Fruit fly (Drosophila melanogaster) whole organism, embryonic: ENCODE results near the gene CG32462.
A peak's percentile ranks its signal among the peaks of the same experiment; 100 is the strongest.

ENCODE experiments used
- Blimp-1 ChIP-seq: fragments of 200-800 bp; sonication (Bioruptor generic); optimal IDR thresholded peaks from 3 replicates; lab custom pipeline; 2018; ENCODE audit warnings: missing biosample characterization, missing genetic modification characterization, mild to moderate bottlenecking, moderate library complexity, missing genetic modification reagents
- CG10267 ChIP-seq: fragments of 200-800 bp; sonication (Bioruptor generic); optimal IDR thresholded peaks from 2 replicates; lab custom pipeline; 2018; ENCODE audit warnings: missing biosample characterization, mild to moderate bottlenecking, missing genetic modification characterization, moderate library complexity
- CG10979 ChIP-seq: fragments of 200-800 bp; sonication (Bioruptor generic); optimal IDR thresholded peaks from 2 replicates; lab custom pipeline; 2018; ENCODE audit warnings: missing biosample characterization, mild to moderate bottlenecking, missing genetic modification characterization, moderate library complexity
- CG11504 ChIP-seq: fragments of 200-800 bp; sonication (Bioruptor generic); optimal IDR thresholded peaks from 3 replicates; lab custom pipeline; 2019; ENCODE audit warnings: missing biosample characterization, mild to moderate bottlenecking, missing genetic modification characterization, moderate library complexity
- CG12391 ChIP-seq: fragments of 200-800 bp; sonication (Bioruptor generic); optimal IDR thresholded peaks from 3 replicates; lab custom pipeline; 2018; ENCODE audit warnings: missing biosample characterization, mild to moderate bottlenecking, missing genetic modification characterization, moderate library complexity
- CG12769 ChIP-seq: fragments of 200-800 bp; sonication (Bioruptor generic); optimal IDR thresholded peaks from 2 replicates; lab custom pipeline; 2019; ENCODE audit warnings: missing biosample characterization, mild to moderate bottlenecking, missing genetic modification characterization, moderate library complexity
- CG13894 ChIP-seq: fragments of 200-800 bp; sonication (Bioruptor generic); optimal IDR thresholded peaks from 3 replicates; lab custom pipeline; 2018; ENCODE audit warnings: missing biosample characterization, mild to moderate bottlenecking, missing genetic modification characterization, moderate library complexity
- CG16779 ChIP-seq: fragments of 200-800 bp; sonication (Bioruptor generic); IDR thresholded peaks from 2 replicates; pipeline ENCODE4 v1.3.6; 2022; ENCODE audit warnings: missing biosample characterization, missing genetic modification characterization
- CG17359 ChIP-seq: fragments of 200-800 bp; sonication (Bioruptor generic); optimal IDR thresholded peaks from 3 replicates; lab custom pipeline; 2018; ENCODE audit warnings: missing biosample characterization, mild to moderate bottlenecking, missing genetic modification characterization, moderate library complexity
- CG17829 ChIP-seq: fragments of 200-800 bp; optimal IDR thresholded peaks from 2 replicates; lab custom pipeline; 2019; ENCODE audit warnings: missing biosample characterization, mild to moderate bottlenecking, missing genetic modification characterization, moderate library complexity
- CG31224 ChIP-seq: fragments of 200-800 bp; sonication (Bioruptor generic); IDR thresholded peaks from 2 replicates; pipeline ENCODE4 v1.3.6; 2022; ENCODE audit warnings: missing biosample characterization, missing genetic modification characterization
- CG31441 ChIP-seq: fragments of 200-800 bp; sonication (Bioruptor generic); IDR thresholded peaks from 2 replicates; pipeline ENCODE4 v1.3.6; 2022; ENCODE audit warnings: missing biosample characterization, missing genetic modification characterization
- CG7839 ChIP-seq: fragments of 200-800 bp; sonication (Bioruptor generic); optimal IDR thresholded peaks from 3 replicates; lab custom pipeline; 2018; ENCODE audit warnings: missing biosample characterization, mild to moderate bottlenecking, missing genetic modification characterization, moderate library complexity
- CG8089 ChIP-seq: fragments of 200-800 bp; sonication (Bioruptor generic); optimal IDR thresholded peaks from 3 replicates; lab custom pipeline; 2016; ENCODE audit warnings: missing biosample characterization, missing genetic modification characterization
- CG8924 ChIP-seq: fragments of 200-800 bp; optimal IDR thresholded peaks from 3 replicates; lab custom pipeline; 2019; ENCODE audit warnings: missing biosample characterization, mild to moderate bottlenecking, missing genetic modification characterization, moderate library complexity
- CG9437 ChIP-seq: fragments of 200-800 bp; sonication (Bioruptor generic); optimal IDR thresholded peaks from 2 replicates; lab custom pipeline; 2018; ENCODE audit warnings: missing biosample characterization, mild to moderate bottlenecking, missing genetic modification characterization
- CG9797 ChIP-seq: fragments of 200-800 bp; sonication (Bioruptor generic); optimal IDR thresholded peaks from 3 replicates; lab custom pipeline; 2018; ENCODE audit warnings: missing biosample characterization, mild to moderate bottlenecking, missing genetic modification characterization
- Chrac-16 ChIP-seq: fragments of 200-800 bp; sonication (Bioruptor generic); optimal IDR thresholded peaks from 3 replicates; lab custom pipeline; 2016; ENCODE audit warnings: missing biosample characterization, missing genetic modification characterization
- CoRest ChIP-seq: fragments of 200-800 bp; sonication (Bioruptor generic); optimal IDR thresholded peaks from 3 replicates; lab custom pipeline; 2018; ENCODE audit warnings: missing biosample characterization, mild to moderate bottlenecking, missing genetic modification characterization, moderate library complexity
- Ets65A ChIP-seq: fragments of 200-800 bp; sonication (Bioruptor generic); peaks from one replicate; lab custom pipeline; 2016; ENCODE audit warnings: missing biosample characterization, missing genetic modification characterization
- Hmx ChIP-seq: fragments of 200-800 bp; sonication (Bioruptor generic); optimal IDR thresholded peaks from 2 replicates; lab custom pipeline; 2016; ENCODE audit warnings: missing biosample characterization, missing genetic modification characterization
- Hr51 ChIP-seq, 2 experiments: fragments of 200-800 bp; sonication (Bioruptor generic); optimal IDR thresholded peaks; 2 replicates in 1 of 2; 3 replicates in 1 of 2; lab custom pipeline; 2016 to 2018; ENCODE audit warnings: missing biosample characterization in 2 of 2, missing genetic modification characterization in 2 of 2, mild to moderate bottlenecking in 1 of 2, moderate library complexity in 1 of 2
- Med ChIP-seq: fragments of 200-800 bp; sonication (Bioruptor generic); peaks from one replicate; lab custom pipeline; 2016; ENCODE audit warnings: missing biosample characterization, missing genetic modification characterization, mild to moderate bottlenecking, inconsistent platforms, moderate library complexity
- PHDP ChIP-seq: fragments of 200-800 bp; sonication (Bioruptor generic); optimal IDR thresholded peaks from 3 replicates; lab custom pipeline; 2018; ENCODE audit warnings: missing biosample characterization, mild to moderate bottlenecking, missing genetic modification characterization, moderate library complexity
- Ravus ChIP-seq: fragments of 200-800 bp; sonication (Bioruptor generic); IDR thresholded peaks from 2 replicates; pipeline ENCODE4 v1.3.6; 2022; ENCODE audit warnings: missing biosample characterization, missing genetic modification characterization
- Sox102F ChIP-seq: fragments of 200-800 bp; sonication (Bioruptor generic); optimal IDR thresholded peaks from 2 replicates; lab custom pipeline; 2018; ENCODE audit warnings: missing biosample characterization, mild to moderate bottlenecking, missing genetic modification characterization, moderate library complexity
- Ssrp ChIP-seq: fragments of 200-800 bp; sonication (Bioruptor generic); optimal IDR thresholded peaks from 2 replicates; lab custom pipeline; 2018; ENCODE audit warnings: missing biosample characterization, mild to moderate bottlenecking, missing genetic modification characterization, moderate library complexity
- Stat92E ChIP-seq, 3 experiments: fragments of >200 bp in 2 of 3; fragments of 200-800 bp in 1 of 3; sonication (Bioruptor generic) in 1 of 3; optimal IDR thresholded peaks; 2 replicates each; lab custom pipeline; 2017 to 2019; ENCODE audit warnings: missing biosample characterization in 3 of 3, missing genetic modification characterization in 3 of 3, mild to moderate bottlenecking in 1 of 3, moderate library complexity in 1 of 3
- ara ChIP-seq: fragments of 200-800 bp; sonication (Bioruptor generic); IDR thresholded peaks from 2 replicates; pipeline ENCODE4 v1.3.6; 2022; ENCODE audit warnings: missing biosample characterization, missing genetic modification characterization
- bsh ChIP-seq, 2 experiments: fragments of 200-800 bp; sonication (Bioruptor generic); optimal IDR thresholded peaks; 2 replicates each; lab custom pipeline; 2017 to 2018; ENCODE audit warnings: mild to moderate bottlenecking in 2 of 2, missing biosample characterization in 2 of 2, missing genetic modification characterization in 2 of 2, moderate library complexity in 1 of 2
- chinmo ChIP-seq: fragments of 200-800 bp; sonication (Bioruptor generic); IDR thresholded peaks from 4 replicates; pipeline ENCODE4 v1.3.6; 2022; ENCODE audit warnings: missing biosample characterization, missing genetic modification characterization; ENCODE audit not compliant: partially characterized antibody
- croc ChIP-seq: fragments of 200-800 bp; sonication (Bioruptor generic); conservative IDR thresholded peaks from 3 replicates; pipeline ENCODE4 v1.3.6; 2022; ENCODE audit warnings: missing biosample characterization, missing genetic modification characterization
- dati ChIP-seq: fragments of 200-800 bp; sonication (Bioruptor generic); IDR thresholded peaks from 2 replicates; pipeline ENCODE4 v1.3.6; 2022; ENCODE audit warnings: missing biosample characterization, missing genetic modification characterization
- dmrt99B ChIP-seq: fragments of 200-800 bp; sonication (Bioruptor generic); optimal IDR thresholded peaks from 2 replicates; lab custom pipeline; 2018; ENCODE audit warnings: missing biosample characterization, mild to moderate bottlenecking, missing genetic modification characterization, moderate library complexity
- fd96Cb ChIP-seq: fragments of 200-800 bp; sonication (Bioruptor generic); optimal IDR thresholded peaks from 2 replicates; lab custom pipeline; 2018; ENCODE audit warnings: missing biosample characterization, mild to moderate bottlenecking, missing genetic modification characterization, moderate library complexity
- hbn ChIP-seq: fragments of 200-800 bp; sonication (Bioruptor generic); IDR thresholded peaks from 2 replicates; pipeline ENCODE4 v1.3.6; 2022; ENCODE audit warnings: missing biosample characterization, missing genetic modification characterization; ENCODE audit not compliant: partially characterized antibody
- jigr1 ChIP-seq: fragments of 200-800 bp; sonication (Bioruptor generic); IDR thresholded peaks from 3 replicates; pipeline ENCODE4 v1.3.6; 2022; ENCODE audit warnings: missing biosample characterization, missing genetic modification characterization
- lov ChIP-seq, 2 experiments: fragments of 200-800 bp in 1 of 2; fragments of >200 bp in 1 of 2; sonication (Bioruptor generic) in 1 of 2; IDR thresholded peaks in 1 of 2; optimal IDR thresholded peaks in 1 of 2; 2 replicates in 1 of 2; 3 replicates in 1 of 2; pipeline versions ENCODE4 v1.3.6 to Lab custom; 2017 to 2022; ENCODE audit warnings: missing biosample characterization in 1 of 2, missing genetic modification characterization in 1 of 2
- nmo ChIP-seq: fragments of 200-800 bp; sonication (Bioruptor generic); optimal IDR thresholded peaks from 2 replicates; lab custom pipeline; 2018; ENCODE audit warnings: missing biosample characterization, mild to moderate bottlenecking, missing genetic modification characterization, moderate library complexity
- pho ChIP-seq: fragments of 200-800 bp; sonication (Bioruptor generic); optimal IDR thresholded peaks from 2 replicates; lab custom pipeline; 2016; ENCODE audit warnings: missing biosample characterization, missing genetic modification characterization
- vvl ChIP-seq: fragments of 200-800 bp; sonication (Bioruptor generic); IDR thresholded peaks from 2 replicates; pipeline ENCODE4 v1.3.6; 2022; ENCODE audit warnings: missing biosample characterization, missing genetic modification characterization
- zfh1 ChIP-seq: fragments of 200-800 bp; sonication (Bioruptor generic); IDR thresholded peaks from 3 replicates; pipeline ENCODE4 v1.3.6; 2022; ENCODE audit warnings: missing biosample characterization, missing genetic modification characterization

The CG32462 gene

DNA sequence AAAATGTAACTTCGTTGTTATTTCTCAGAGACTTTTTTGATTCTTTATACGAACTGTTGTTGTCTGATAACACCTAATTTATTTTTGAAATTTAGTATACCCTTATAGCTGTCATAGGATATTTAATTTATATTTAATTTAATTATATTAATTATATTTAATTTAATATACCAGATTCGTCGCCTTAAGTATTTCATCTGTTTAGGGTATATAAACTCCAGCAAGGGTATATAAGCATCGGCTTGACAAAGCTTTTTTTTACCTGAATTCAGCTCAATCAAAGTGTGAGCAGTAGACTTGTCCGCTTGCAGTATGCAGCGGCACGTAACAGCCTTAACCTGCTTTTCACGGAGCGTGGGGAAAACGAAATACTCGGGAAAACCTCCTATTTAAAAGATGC is 30.3 kb upstream of the CG32462 start (continued):
- TF ChIP-seq CG8089 (no peak), croc (GFP tag; lab: Robert Waterston, UW) (no peak), pho (GFP tag; lab: Kevin White, UChicago) (no peak), Hmx (no peak), CG8924 (tag; lab: Kevin White, UChicago) (no peak), Ssrp (tag; lab: Kevin White, UChicago) (peak; percentile 5), bsh (GFP tag; optimal IDR thresholded peaks at IDR 0.05; lab: Kevin White, UChicago) (peak in 1 of 2 experiments; percentile 16), ara (no peak), CG7839 (tag; lab: Kevin White, UChicago) (peak; percentile 29), Blimp-1 (GFP tag; lab: Kevin White, UChicago) (peak; percentile 9), CG9437 (peak; percentile 11), fd96Cb (tag; lab: Kevin White, UChicago) (peak; percentile 20), Ets65A (GFP tag; lab: Kevin White, UChicago) (no peak), nmo (GFP tag; lab: Kevin White, UChicago) (peak; percentile 27), CG10267 (tag; lab: Kevin White, UChicago) (peak; percentile 12), Ravus (GFP tag; lab: Robert Waterston, UW) (no peak), Stat92E (GFP tag; optimal IDR thresholded peaks at IDR 0.05; lab: Kevin White, UChicago) (no peak), dmrt99B (peak; percentile 16), CG31224 (GFP tag; lab: Robert Waterston, UW) (no peak), dati (no peak), CG9797 (GFP tag; lab: Kevin White, UChicago) (no peak), CG11504 (tag; lab: Kevin White, UChicago) (peak; percentile 36), jigr1 (no peak), CG12391 (tag; lab: Kevin White, UChicago) (peak; percentile 5), hbn (GFP tag; lab: Robert Waterston, UW) (no peak), lov (optimal IDR thresholded peaks at IDR 0.05; lab: Kevin White, UChicago) (no peak), lov (GFP tag; IDR thresholded peaks at IDR 0.05; lab: Robert Waterston, UW) (peak; percentile 10; the same call in 1 of the 3 replicates), PHDP (peak; percentile 20), zfh1 (0 out of 3 replicates have a peak, but pooled peaks have one; percentile 22), Chrac-16 (GFP tag; lab: Kevin White, UChicago) (no peak), CG10979 (tag; lab: Kevin White, UChicago) (peak; percentile 32), CoRest (tag; lab: Kevin White, UChicago) (no peak), Sox102F (GFP tag; lab: Kevin White, UChicago) (peak; percentile 25), CG17359 (peak; percentile 5), Hr51 (GFP tag; optimal IDR thresholded peaks at IDR 0.05; lab: Kevin White, UChicago) (peak in 1 of 2 experiments; percentile 26), CG31441 (GFP tag; lab: Robert Waterston, UW) (peak; percentile 46), vvl (no peak; the same call in 1 of the 2 replicates)

DNA sequence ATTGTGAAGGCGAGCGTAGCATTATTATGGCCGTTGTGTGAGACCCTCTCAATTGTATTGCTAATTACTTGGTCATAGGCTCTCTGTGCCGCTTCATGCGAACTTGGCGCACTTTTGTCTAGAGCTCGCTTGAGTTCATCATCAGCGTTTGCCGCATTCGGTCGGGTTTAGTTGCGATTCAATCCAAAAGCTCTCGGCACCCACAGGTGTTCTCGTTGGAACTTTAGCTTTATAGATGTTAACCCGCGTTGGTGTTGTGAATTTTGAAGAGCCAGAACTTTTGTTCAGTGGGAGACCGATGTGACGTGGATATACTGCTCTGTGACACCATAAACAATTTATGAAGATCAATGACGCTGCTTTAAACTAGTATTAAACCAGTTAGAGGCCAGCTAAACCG is 27.6 kb upstream of the CG32462 start, which contains the start of gene slif:
slif (plus strand) TSS at position 132 of the 400 bp plus-strand sequence.
- TF ChIP-seq CG17829 (tag; lab: Kevin White, UChicago) (no peak), chinmo (GFP tag; lab: Robert Waterston, UW) (peak; percentile 83; the same call in 2 of the 4 replicates), CG12769 (tag; lab: Kevin White, UChicago) (peak; percentile 53), dmrt99B (no peak), CG16779 (GFP tag; lab: Robert Waterston, UW) (0 out of 2 replicates have a peak, but pooled peaks have one; percentile 23), CG13894 (tag; lab: Kevin White, UChicago) (peak; percentile 40), Med (GFP tag; lab: Kevin White, UChicago) (peak; percentile 73)
